Worm (Caenorhabditis elegans): ENCODE data around the gene R09D1.13.

DNA sequence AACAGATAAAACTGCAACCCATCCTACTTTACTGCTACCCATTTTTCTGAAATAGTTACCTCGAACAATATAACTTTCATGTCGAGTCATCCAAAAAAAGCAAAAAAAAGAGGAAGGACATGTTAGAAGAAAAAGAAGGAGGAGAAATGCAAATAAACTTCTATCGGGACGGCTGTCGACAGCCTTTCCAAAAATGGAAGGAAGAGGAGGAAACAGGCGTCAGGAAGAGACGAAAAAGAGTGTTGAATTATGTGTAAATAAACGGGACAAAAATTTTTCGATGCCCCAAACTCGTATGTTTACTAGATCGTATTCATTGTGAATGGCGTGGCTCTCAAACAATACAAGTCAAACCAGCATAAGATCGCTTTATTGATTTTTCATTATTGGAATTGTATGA, 17.6 kb downstream of the R09D1.13 start, which contains the start of gene M176.5:
- TF ChIP-seq flt-1 (GFP tag; IDR thresholded peaks at IDR 0.05) (no peak), med-1 (GFP tag; optimal IDR thresholded peaks at IDR 0.05; ENCODE audit: insufficient read depth) (no peak)
